Fruit fly (Drosophila melanogaster) whole organism, embryonic: ENCODE data around the gene CG14958.

Source experiments
- Aef1 ChIP-seq: fragments of 200-800 bp; sonication (Bioruptor generic); IDR thresholded peaks from 3 replicates; pipeline ENCODE4 v1.3.6; 2022; ENCODE audit warnings: missing biosample characterization, missing genetic modification characterization
- Asciz ChIP-seq: fragments of 200-800 bp; sonication (Bioruptor generic); optimal IDR thresholded peaks from 2 replicates; lab custom pipeline; 2017; ENCODE audit warnings: missing biosample characterization, mild to moderate bottlenecking, missing genetic modification characterization, missing genetic modification reagents
- B-H2 ChIP-seq: fragments of 200-800 bp; sonication (Bioruptor generic); optimal IDR thresholded peaks from 2 replicates; lab custom pipeline; 2018; ENCODE audit warnings: missing biosample characterization, mild to moderate bottlenecking, missing genetic modification characterization
- Bteb2 ChIP-seq: fragments of 200-800 bp; sonication (Bioruptor generic); optimal IDR thresholded peaks from 2 replicates; lab custom pipeline; 2016; ENCODE audit warnings: missing biosample characterization, missing genetic modification characterization
- CG11093 ChIP-seq: fragments of 200-800 bp; sonication (Bioruptor generic); IDR thresholded peaks from 3 replicates; pipeline ENCODE4 v1.3.6; 2022; ENCODE audit warnings: missing biosample characterization, missing genetic modification characterization
- CG11696 ChIP-seq: fragments of 200-800 bp; sonication (Bioruptor generic); IDR thresholded peaks from 2 replicates; pipeline ENCODE4 v1.3.6; 2022; ENCODE audit warnings: missing biosample characterization, missing genetic modification characterization
- CG12219 ChIP-seq: fragments of 200-800 bp; sonication (Bioruptor generic); optimal IDR thresholded peaks from 3 replicates; lab custom pipeline; 2018; ENCODE audit warnings: missing biosample characterization, mild to moderate bottlenecking, missing genetic modification characterization
- CG1233 ChIP-seq: fragments of 200-800 bp; sonication (Bioruptor generic); optimal IDR thresholded peaks from 4 replicates; lab custom pipeline; 2018; ENCODE audit warnings: missing biosample characterization, mild to moderate bottlenecking, missing genetic modification characterization
- CG14667 ChIP-seq: fragments of 200-800 bp; sonication (Bioruptor generic); IDR thresholded peaks from 2 replicates; pipeline ENCODE4 v1.3.6; 2022; ENCODE audit warnings: missing biosample characterization, missing genetic modification characterization
- CG1603 ChIP-seq: fragments of 200-800 bp; sonication (Bioruptor generic); optimal IDR thresholded peaks from 2 replicates; lab custom pipeline; 2019; ENCODE audit warnings: missing biosample characterization, mild to moderate bottlenecking, missing genetic modification characterization, moderate library complexity
- CG17359 ChIP-seq: fragments of 200-800 bp; sonication (Bioruptor generic); optimal IDR thresholded peaks from 3 replicates; lab custom pipeline; 2018; ENCODE audit warnings: missing biosample characterization, mild to moderate bottlenecking, missing genetic modification characterization, moderate library complexity
- CG17385 ChIP-seq: fragments of 200-800 bp; sonication (Bioruptor generic); optimal IDR thresholded peaks from 3 replicates; lab custom pipeline; 2018; ENCODE audit warnings: missing biosample characterization, mild to moderate bottlenecking, missing genetic modification characterization
- CG17568 ChIP-seq: fragments of 200-800 bp; sonication (Bioruptor generic); optimal IDR thresholded peaks from 2 replicates; lab custom pipeline; 2018; ENCODE audit warnings: missing biosample characterization, mild to moderate bottlenecking, missing genetic modification characterization, moderate library complexity
- CG18476 ChIP-seq: fragments of 200-800 bp; sonication (Bioruptor generic); optimal IDR thresholded peaks from 2 replicates; lab custom pipeline; 2016; ENCODE audit warnings: missing biosample characterization, mild to moderate bottlenecking, missing genetic modification characterization
- CG2116 ChIP-seq: fragments of 200-800 bp; sonication (Bioruptor generic); optimal IDR thresholded peaks from 3 replicates; lab custom pipeline; 2018; ENCODE audit warnings: missing biosample characterization, mild to moderate bottlenecking, missing genetic modification characterization
- CG3847 ChIP-seq: fragments of 200-800 bp; sonication (Bioruptor generic); IDR thresholded peaks from 2 replicates; pipeline ENCODE4 v1.3.6; 2022; ENCODE audit warnings: missing biosample characterization, missing genetic modification characterization
- CG4820 ChIP-seq: fragments of 200-800 bp; sonication (Bioruptor generic); optimal IDR thresholded peaks from 3 replicates; lab custom pipeline; 2016; ENCODE audit warnings: missing biosample characterization, missing genetic modification characterization
- CG4854 ChIP-seq: fragments of 200-800 bp; sonication (Bioruptor generic); optimal IDR thresholded peaks from 2 replicates; lab custom pipeline; 2016; ENCODE audit warnings: missing biosample characterization, missing genetic modification characterization, inconsistent platforms
- CG6813 ChIP-seq: fragments of 200-800 bp; sonication (Bioruptor generic); optimal IDR thresholded peaks from 2 replicates; lab custom pipeline; 2017; ENCODE audit warnings: missing biosample characterization, missing genetic modification characterization, mild to moderate bottlenecking, moderate library complexity, missing genetic modification reagents
- CG7357 ChIP-seq: fragments of 200-800 bp; sonication (Bioruptor generic); IDR thresholded peaks from 3 replicates; pipeline ENCODE4 v1.3.6; 2022; ENCODE audit warnings: missing biosample characterization, missing genetic modification characterization
- CG7987 ChIP-seq: fragments of 200-800 bp; sonication (Bioruptor generic); optimal IDR thresholded peaks from 2 replicates; lab custom pipeline; 2018; ENCODE audit warnings: missing biosample characterization, mild to moderate bottlenecking, missing genetic modification characterization, moderate library complexity
- CrebB ChIP-seq: fragments of 200-800 bp; sonication (Bioruptor generic); optimal IDR thresholded peaks from 3 replicates; lab custom pipeline; 2018; ENCODE audit warnings: missing biosample characterization, mild to moderate bottlenecking, missing genetic modification characterization
- Doc3 ChIP-seq: fragments of 200-800 bp; sonication (Bioruptor generic); IDR thresholded peaks from 3 replicates; pipeline ENCODE4 v1.3.6; 2022; ENCODE audit warnings: missing biosample characterization, missing genetic modification characterization; ENCODE audit not compliant: partially characterized antibody
- E2f1 ChIP-seq: fragments of 200-800 bp; sonication (Bioruptor generic); IDR thresholded peaks from 2 replicates; pipeline ENCODE4 v1.3.6; 2022; ENCODE audit warnings: missing biosample characterization, missing genetic modification characterization
- Elba2 ChIP-seq: fragments of 200-800 bp; sonication (Bioruptor generic); optimal IDR thresholded peaks from 3 replicates; lab custom pipeline; 2016; ENCODE audit warnings: missing biosample characterization, missing genetic modification characterization
- MESR4 ChIP-seq: fragments of 200-800 bp; sonication (Bioruptor generic); optimal IDR thresholded peaks from 2 replicates; lab custom pipeline; 2018; ENCODE audit warnings: missing biosample characterization, mild to moderate bottlenecking, missing genetic modification characterization, moderate library complexity
- Neu2 ChIP-seq: fragments of 200-800 bp; sonication (Bioruptor generic); optimal IDR thresholded peaks from 3 replicates; lab custom pipeline; 2016; ENCODE audit warnings: missing biosample characterization, missing genetic modification characterization, borderline replicate concordance
- Ravus ChIP-seq: fragments of 200-800 bp; sonication (Bioruptor generic); IDR thresholded peaks from 2 replicates; pipeline ENCODE4 v1.3.6; 2022; ENCODE audit warnings: missing biosample characterization, missing genetic modification characterization
- ab ChIP-seq: fragments of 200-800 bp; sonication (Bioruptor generic); optimal IDR thresholded peaks from 2 replicates; lab custom pipeline; 2016; ENCODE audit warnings: missing biosample characterization, missing genetic modification characterization
- bsh ChIP-seq, 2 experiments: fragments of 200-800 bp; sonication (Bioruptor generic); optimal IDR thresholded peaks; 2 replicates each; lab custom pipeline; 2017 to 2018; ENCODE audit warnings: mild to moderate bottlenecking in 2 of 2, missing biosample characterization in 2 of 2, missing genetic modification characterization in 2 of 2, moderate library complexity in 1 of 2
- ci ChIP-seq: fragments of 200-800 bp; sonication (Bioruptor generic); IDR thresholded peaks from 3 replicates; pipeline ENCODE4 v1.3.6; 2022; ENCODE audit warnings: missing biosample characterization, missing genetic modification characterization
- crol ChIP-seq: fragments of 200-800 bp; sonication (Bioruptor generic); IDR thresholded peaks from 2 replicates; pipeline ENCODE4 v1.3.6; 2022; ENCODE audit warnings: missing biosample characterization, missing genetic modification characterization
- dan ChIP-seq: fragments of 200-800 bp; sonication (Bioruptor generic); IDR thresholded peaks from 2 replicates; pipeline ENCODE4 v1.3.6; 2022; ENCODE audit warnings: missing biosample characterization, missing genetic modification characterization
- dati ChIP-seq: fragments of 200-800 bp; sonication (Bioruptor generic); IDR thresholded peaks from 2 replicates; pipeline ENCODE4 v1.3.6; 2022; ENCODE audit warnings: missing biosample characterization, missing genetic modification characterization
- dm ChIP-seq: fragments of 200-800 bp; sonication (Bioruptor generic); optimal IDR thresholded peaks from 3 replicates; lab custom pipeline; 2016; ENCODE audit warnings: missing biosample characterization, missing genetic modification characterization
- ewg ChIP-seq: fragments of 200-800 bp; sonication (Bioruptor generic); optimal IDR thresholded peaks from 3 replicates; lab custom pipeline; 2017; ENCODE audit warnings: mild to moderate bottlenecking, missing biosample characterization, missing genetic modification reagents, missing genetic modification characterization
- ftz-f1 ChIP-seq: fragments of 200-800 bp; sonication (Bioruptor generic); optimal IDR thresholded peaks from 2 replicates; lab custom pipeline; 2016; ENCODE audit warnings: missing biosample characterization, missing genetic modification characterization
- kni ChIP-seq: fragments of 200-800 bp; sonication (Bioruptor generic); optimal IDR thresholded peaks from 3 replicates; lab custom pipeline; 2017; ENCODE audit warnings: mild to moderate bottlenecking, missing biosample characterization, missing genetic modification reagents, missing genetic modification characterization
- lmd ChIP-seq: fragments of 200-800 bp; sonication (Bioruptor generic); IDR thresholded peaks from 2 replicates; pipeline ENCODE4 v1.3.6; 2022; ENCODE audit warnings: missing biosample characterization, missing genetic modification characterization
- mirr ChIP-seq: fragments of 200-800 bp; sonication (Bioruptor generic); optimal IDR thresholded peaks from 3 replicates; lab custom pipeline; 2018; ENCODE audit warnings: missing biosample characterization, mild to moderate bottlenecking, missing genetic modification characterization
- prd ChIP-seq, 3 experiments: fragments of >200 bp in 2 of 3; fragments of 200-800 bp in 1 of 3; sonication (Bioruptor generic) in 1 of 3; optimal IDR thresholded peaks in 2 of 3; IDR thresholded peaks in 1 of 3; 2 replicates in 2 of 3; 3 replicates in 1 of 3; pipeline versions ENCODE4 v1.3.6 to Lab custom; 2017 to 2022; ENCODE audit warnings: missing biosample characterization in 1 of 3, missing genetic modification characterization in 1 of 3
- pzg ChIP-seq: fragments of 200-800 bp; sonication (Bioruptor generic); optimal IDR thresholded peaks from 3 replicates; lab custom pipeline; 2018; ENCODE audit warnings: missing biosample characterization, mild to moderate bottlenecking, missing genetic modification characterization, moderate library complexity
- ranshi ChIP-seq: fragments of 200-800 bp; sonication (Bioruptor generic); IDR thresholded peaks from 2 replicates; pipeline ENCODE4 v1.3.6; 2022; ENCODE audit warnings: missing biosample characterization, missing genetic modification characterization
- stc ChIP-seq: fragments of 200-800 bp; sonication (Bioruptor generic); IDR thresholded peaks from 2 replicates; pipeline ENCODE4 v1.3.6; 2022; ENCODE audit warnings: missing biosample characterization, missing genetic modification characterization
- sug ChIP-seq: fragments of 200-800 bp; optimal IDR thresholded peaks from 2 replicates; lab custom pipeline; 2019; ENCODE audit warnings: missing biosample characterization, mild to moderate bottlenecking, missing genetic modification characterization, moderate library complexity
- unc-4 ChIP-seq: fragments of 200-800 bp; sonication (Bioruptor generic); IDR thresholded peaks from 2 replicates; pipeline ENCODE4 v1.3.6; 2022; ENCODE audit warnings: missing biosample characterization, missing genetic modification characterization; ENCODE audit not compliant: partially characterized antibody
- zf30C ChIP-seq: fragments of 200-800 bp; sonication (Bioruptor generic); optimal IDR thresholded peaks from 3 replicates; lab custom pipeline; 2018; ENCODE audit warnings: missing biosample characterization, mild to moderate bottlenecking, missing genetic modification characterization

The CG14958 gene

DNA sequence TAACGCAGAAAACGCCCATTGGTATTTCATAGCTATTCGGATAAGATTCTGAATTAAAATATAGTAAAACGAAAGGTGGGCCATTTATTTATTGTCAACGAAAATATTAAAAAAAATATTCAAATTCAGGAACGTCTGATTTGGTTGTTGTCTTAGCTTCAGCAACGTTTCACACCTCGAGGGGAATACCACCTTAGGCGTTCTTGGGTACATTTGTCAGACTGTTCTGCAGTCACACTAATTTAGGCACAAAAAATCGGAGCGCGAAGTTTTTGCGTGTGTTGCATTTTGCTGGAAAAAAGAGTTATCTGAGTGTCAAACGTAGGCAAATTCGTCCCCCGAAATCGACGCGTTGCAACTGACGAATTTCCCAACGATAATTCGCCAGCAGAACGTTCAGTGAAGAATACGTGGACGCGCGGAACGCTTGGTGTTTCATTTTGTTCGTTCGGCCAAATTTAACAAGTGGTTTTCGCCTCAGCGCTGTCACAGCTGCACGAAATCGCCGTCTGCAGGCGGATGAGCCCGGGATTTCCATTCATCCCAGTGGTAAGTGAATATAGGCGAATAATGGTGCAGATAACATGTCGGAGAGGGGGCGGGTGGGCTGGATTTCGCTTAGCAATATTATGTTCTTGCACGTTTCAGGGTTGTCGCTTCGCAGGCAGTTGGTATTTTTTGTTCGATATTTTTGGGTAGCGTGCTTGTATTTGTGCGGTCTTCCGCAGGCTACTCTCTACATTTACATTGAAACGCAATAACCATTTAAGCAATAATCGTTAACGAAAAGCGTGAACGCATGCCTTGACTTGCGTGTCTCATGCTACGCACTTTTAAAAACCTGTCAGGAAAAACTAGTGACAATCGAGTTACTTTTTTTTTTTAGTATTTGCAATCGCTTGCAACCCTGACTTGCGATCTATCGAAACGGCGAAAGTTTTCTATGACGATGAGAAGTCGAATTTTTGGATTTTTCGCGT, 35.3 kb downstream of the CG14958 start, which contains the start of gene Larp4B (continued):
- peak; percentile 77 for TF ChIP-seq Doc3 (GFP tag; lab: Robert Waterston, UW)
- no peak for TF ChIP-seq ewg (GFP tag; lab: Kevin White, UChicago)
- no peak for TF ChIP-seq mirr
- TF ChIP-seq CG14667 = no peak
- TF ChIP-seq ranshi (GFP tag; lab: Robert Waterston, UW) = no peak
- TF ChIP-seq CG4854 (GFP tag; lab: Kevin White, UChicago) = no peak
- no peak for TF ChIP-seq CG6813
- TF ChIP-seq sug (tag; lab: Kevin White, UChicago) = no peak
- TF ChIP-seq CrebB (tag; lab: Kevin White, UChicago) = no peak
- no peak for TF ChIP-seq Aef1 (GFP tag; lab: Robert Waterston, UW)
- TF ChIP-seq CG17359 = no peak
- TF ChIP-seq CG2116 = peak; percentile 98
- no peak for TF ChIP-seq dan (GFP tag; lab: Robert Waterston, UW)
- no peak for TF ChIP-seq Neu2 (GFP tag; lab: Kevin White, UChicago)
- no peak for TF ChIP-seq zf30C (GFP tag; lab: Kevin White, UChicago)
- TF ChIP-seq Elba2 (GFP tag; lab: Kevin White, UChicago) = no peak
- no peak for TF ChIP-seq Ravus (GFP tag; lab: Robert Waterston, UW)
- no peak for TF ChIP-seq dati (GFP tag; lab: Robert Waterston, UW)
- TF ChIP-seq Bteb2 (GFP tag; lab: Kevin White, UChicago) = peak; percentile 33
- no peak for TF ChIP-seq kni (GFP tag; lab: Kevin White, UChicago)
- TF ChIP-seq lmd (GFP tag; lab: Robert Waterston, UW) = no peak
- TF ChIP-seq CG7357 = 0 out of 3 replicates have a peak, but pooled peaks have one; percentile 21
- no peak for TF ChIP-seq CG11093
- TF ChIP-seq CG3847 (GFP tag; lab: Robert Waterston, UW) = peak; percentile 47
- TF ChIP-seq crol (GFP tag; lab: Robert Waterston, UW) = peak; percentile 86
- TF ChIP-seq ci = 0 out of 3 replicates have a peak, but pooled peaks have one; percentile 6
- no peak for TF ChIP-seq stc (GFP tag; lab: Robert Waterston, UW)
- TF ChIP-seq CG1603 (tag; lab: Kevin White, UChicago) = no peak

dm6 chr3L:3225769-3226457, 36.1 kb downstream of the CG14958 start:
- TF ChIP-seq CG18476 (no peak), CG1233 (GFP tag; lab: Kevin White, UChicago) (no peak), MESR4 (GFP tag; lab: Kevin White, UChicago) (peak; percentile 23), CG11696 (GFP tag; lab: Robert Waterston, UW) (no peak), ab (GFP tag; lab: Kevin White, UChicago) (no peak), unc-4 (GFP tag; lab: Robert Waterston, UW) (0 out of 2 replicates have a peak, but pooled peaks have one; percentile 21), pzg (peak; percentile 7), E2f1 (no peak), CG17385 (GFP tag; lab: Kevin White, UChicago) (peak; percentile 90), CG7987 (peak; percentile 54), prd (optimal IDR thresholded peaks at IDR 0.05; lab: Kevin White, UChicago) (no peak), prd (GFP tag; IDR thresholded peaks at IDR 0.05; lab: Robert Waterston, UW) (no peak), B-H2 (GFP tag; lab: Kevin White, UChicago) (peak; percentile 14), bsh (GFP tag; optimal IDR thresholded peaks at IDR 0.05; lab: Kevin White, UChicago) (peak in 1 of 2 experiments; percentile 48), CG4820 (GFP tag; lab: Kevin White, UChicago) (no peak), Asciz (no peak), ranshi (GFP tag; lab: Robert Waterston, UW) (no peak), CG17568 (GFP tag; lab: Kevin White, UChicago) (no peak), dm (GFP tag; lab: Kevin White, UChicago) (peak; percentile 3), CG12219 (GFP tag; lab: Kevin White, UChicago) (peak; percentile 57), ftz-f1 (GFP tag; lab: Kevin White, UChicago) (peak; percentile 34)
